Worm (Caenorhabditis elegans): Measurements from ENCODE around the gene srh-237.

DNA sequence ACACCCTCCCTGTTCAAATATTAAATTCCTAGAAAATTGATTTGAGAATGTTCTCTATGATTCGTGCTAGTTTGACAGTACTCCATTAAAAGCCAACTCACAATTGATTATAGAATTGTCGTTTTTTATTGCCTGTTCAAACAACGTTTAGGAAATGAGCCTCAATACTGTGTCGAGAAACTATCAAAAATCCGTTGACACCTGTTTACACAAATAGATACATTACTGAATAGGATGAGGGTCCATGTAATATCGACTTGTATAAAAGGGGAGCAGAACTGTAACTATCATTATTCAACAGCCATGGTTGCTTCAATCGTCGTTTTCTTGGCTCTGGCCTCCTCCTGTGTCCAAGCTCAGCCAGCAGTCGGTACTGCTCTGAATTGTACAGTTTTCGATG lies 10.7 kb downstream of the srh-237 start, which contains the start of gene ZK218.5:
- TF ChIP-seq unc-62 (GFP tag; optimal IDR thresholded peaks at IDR 0.05) (no peak), ceh-82 (tag; optimal IDR thresholded peaks at IDR 0.05) (no peak), nhr-237 (tag; optimal IDR thresholded peaks at IDR 0.05) (no peak), nhr-12 (tag; optimal IDR thresholded peaks at IDR 0.05) (no peak), fkh-10 (GFP tag; optimal IDR thresholded peaks at IDR 0.05) (no peak), nhr-28 (tag; optimal IDR thresholded peaks at IDR 0.05) (no peak), nhr-25 (tag; optimal IDR thresholded peaks at IDR 0.05) (no peak), nhr-77 (tag; optimal IDR thresholded peaks at IDR 0.05) (no peak), snpc-4 (tag; optimal IDR thresholded peaks at IDR 0.05) (no peak), ceh-28 (tag; optimal IDR thresholded peaks at IDR 0.05) (no peak), ztf-11 (tag; optimal IDR thresholded peaks at IDR 0.05) (no peak), ZK546.5 (tag; optimal IDR thresholded peaks at IDR 0.05) (no peak), aly-2 (tag; optimal IDR thresholded peaks at IDR 0.05) (no peak), pqm-1 (tag; optimal IDR thresholded peaks at IDR 0.05) (no peak)

All from whole organism, L3 larva.